Worm (Caenorhabditis elegans) whole organism, L1 larva: ENCODE measurements around the gene M199.7.

ENCODE experiments used
- Y116A8C.19 ChIP-seq: sonication (generic microtip); optimal IDR thresholded peaks from 2 replicates; lab custom pipeline; 2016; ENCODE audit warnings: missing compliant biosample characterization, missing genetic modification characterization, borderline replicate concordance
- aha-1 ChIP-seq: fragments of 150-350 bp; optimal IDR thresholded peaks from 2 replicates; lab custom pipeline; 2014; ENCODE audit warnings: missing biosample characterization, missing genetic modification characterization
- ces-1 ChIP-seq: fragments of 150-350 bp; optimal IDR thresholded peaks from 2 replicates; lab custom pipeline; 2014; ENCODE audit warnings: missing biosample characterization, missing genetic modification reagents, missing genetic modification characterization
- dpl-1 ChIP-seq, 3 experiments: fragments of 150-350 bp in 2 of 3; sonication (generic microtip) in 1 of 3; optimal IDR thresholded peaks; 2 replicates each; lab custom pipeline; 2014 to 2017; ENCODE audit warnings: missing biosample characterization in 3 of 3, missing genetic modification characterization in 3 of 3, missing genetic modification reagents in 3 of 3
- lin-14 ChIP-seq: fragments of 200-800 bp; sonication (Bioruptor generic); optimal IDR thresholded peaks from 2 replicates; lab custom pipeline; 2018; ENCODE audit warnings: mild to moderate bottlenecking, missing genetic modification characterization, moderate library complexity, missing compliant biosample characterization
- lsy-2 ChIP-seq, 2 experiments: fragments of 150-350 bp; optimal IDR thresholded peaks; 2 replicates each; lab custom pipeline; 2014; ENCODE audit warnings: missing biosample characterization in 2 of 2, missing genetic modification characterization in 2 of 2
- nhr-76 ChIP-seq: sonication (generic microtip); optimal IDR thresholded peaks from 2 replicates; lab custom pipeline; 2017; ENCODE audit warnings: missing biosample characterization, missing genetic modification characterization

ce11 chrIV:15107218-15107617 lies 15.8 kb upstream of the M199.7 start:
- no peak for TF ChIP-seq ces-1
- TF ChIP-seq aha-1, result no peak
- TF ChIP-seq lin-14 (GFP tag; lab: Kevin White, UChicago), result no peak
- no peak for TF ChIP-seq lsy-2 (tag; optimal IDR thresholded peaks at IDR 0.05; lab: Kevin White, UChicago)
- TF ChIP-seq Y116A8C.19 (tag; lab: Kevin White, UChicago), result no peak
- no peak for TF ChIP-seq dpl-1 (GFP tag; optimal IDR thresholded peaks at IDR 0.05; lab: Kevin White, UChicago)
- no peak for TF ChIP-seq nhr-76 (tag; lab: Kevin White, UChicago)
